Worm (Caenorhabditis elegans) whole organism, L3 larva: ENCODE measurements around the gene nhr-138.

Experiments used
- ceh-9 ChIP-seq: sonication (generic microtip); optimal IDR thresholded peaks from 2 replicates; lab custom pipeline; 2018; ENCODE audit warnings: missing biosample characterization, missing genetic modification characterization
- nhr-12 ChIP-seq: fragments of 150-350 bp; optimal IDR thresholded peaks from 2 replicates; lab custom pipeline; 2014; ENCODE audit warnings: missing biosample characterization, missing genetic modification characterization
- pha-4 ChIP-seq: fragments of 150-350 bp; optimal IDR thresholded peaks from 2 replicates; lab custom pipeline; 2014; ENCODE audit warnings: missing biosample characterization, missing genetic modification reagents, missing genetic modification characterization
- unc-62 ChIP-seq: fragments of 150-350 bp; sonication (generic microtip); optimal IDR thresholded peaks from 4 replicates; lab custom pipeline; 2014; ENCODE audit warnings: missing biosample characterization, missing genetic modification reagents, missing genetic modification characterization

- TF ChIP-seq unc-62 (no peak), nhr-12 (tag; lab: Kevin White, UChicago) (no peak), ceh-9 (tag; lab: Kevin White, UChicago) (no peak), pha-4 (tag; lab: Kevin White, UChicago) (no peak)
These were observed 10.7 kb downstream of the nhr-138 start for ce11 chrIV:9735750-9736149.
